Worm (Caenorhabditis elegans): ENCODE results near the gene mam-1.

DNA sequence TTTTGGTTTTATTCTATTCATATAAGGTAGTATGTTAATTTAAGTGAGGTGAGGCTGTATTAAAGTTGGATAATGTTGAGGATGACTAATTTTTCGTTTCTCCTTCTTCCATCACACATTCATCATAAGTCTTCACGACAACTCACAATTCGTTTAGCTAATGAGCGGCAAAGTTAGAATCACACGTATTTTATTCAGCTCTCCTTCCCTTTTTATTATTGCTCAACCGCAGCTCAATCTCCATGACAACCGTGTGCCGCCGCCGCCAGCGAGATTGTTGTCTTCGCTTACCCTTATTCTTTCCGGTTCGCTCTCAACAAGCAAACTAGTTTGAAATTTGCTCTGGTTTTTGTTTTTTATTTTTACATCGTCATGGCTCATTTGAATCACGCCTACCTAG, 7.8 kb downstream of the mam-1 start, which contains the start of gene ZC13.2:
- TF ChIP-seq nhr-102 (tag; optimal IDR thresholded peaks at IDR 0.05), result no peak
- no peak for TF ChIP-seq zag-1 (tag; optimal IDR thresholded peaks at IDR 0.05)
- TF ChIP-seq lsy-2 (tag; optimal IDR thresholded peaks at IDR 0.05), result no peak
- no peak for TF ChIP-seq snpc-4 (tag; optimal IDR thresholded peaks at IDR 0.05)
